Worm (Caenorhabditis elegans): ENCODE measurements around the gene hda-2.

The hda-2 gene

ce11 chrII:8028246-8028694 is 5.9 kb upstream of the hda-2 start (continued):
- TF ChIP-seq mes-4 (tag; optimal IDR thresholded peaks at IDR 0.05) (no peak), cebp-1 (GFP tag; IDR thresholded peaks at IDR 0.05) (peak; percentile 78), cebp-1 (tag; optimal IDR thresholded peaks at IDR 0.05) (peak; percentile 92), pha-4 (tag; optimal IDR thresholded peaks at IDR 0.05) (no peak), lsy-27 (tag; optimal IDR thresholded peaks at IDR 0.05; ENCODE audit: borderline replicate concordance, insufficient read depth) (no peak), dpff-1 (tag; optimal IDR thresholded peaks at IDR 0.05) (no peak), ccch-3 (GFP tag; optimal IDR thresholded peaks at IDR 0.05) (no peak), T26A5.8 (tag; optimal IDR thresholded peaks at IDR 0.05) (peak; percentile 18), hlh-12 (tag; optimal IDR thresholded peaks at IDR 0.05) (no peak), F10E7.11 (tag; optimal IDR thresholded peaks at IDR 0.05) (peak; percentile 23), nfya-2 (GFP tag; IDR thresholded peaks at IDR 0.05) (no peak), Y67H2A.10 (GFP tag; conservative IDR thresholded peaks at IDR 0.05) (peak; percentile 41; the same call in 1 of the 2 replicates), dpl-1 (GFP tag; optimal IDR thresholded peaks at IDR 0.05) (no peak), zfh-2 (GFP tag; conservative IDR thresholded peaks at IDR 0.05) (peak; percentile 100), Y53F4B.3 (GFP tag; IDR thresholded peaks at IDR 0.05) (no peak), F57C9.4 (tag; optimal IDR thresholded peaks at IDR 0.05) (no peak), B0035.1 (tag; optimal IDR thresholded peaks at IDR 0.05) (peak; percentile 52), ceh-79 (tag; optimal IDR thresholded peaks at IDR 0.05) (no peak), nhr-27 (tag; optimal IDR thresholded peaks at IDR 0.05) (no peak), gei-17 (GFP tag; optimal IDR thresholded peaks at IDR 0.05) (peak; percentile 76), sdz-38 (tag; optimal IDR thresholded peaks at IDR 0.05) (no peak), ceh-100 (GFP tag; IDR thresholded peaks at IDR 0.05) (peak; percentile 69), lin-54 (GFP tag; optimal IDR thresholded peaks at IDR 0.05) (peak; percentile 78), ceh-27 (GFP tag; optimal IDR thresholded peaks at IDR 0.05) (peak; percentile 87), snpc-1.3 (tag; optimal IDR thresholded peaks at IDR 0.05; ENCODE audit: insufficient read depth) (no peak), egl-44 (GFP tag; IDR thresholded peaks at IDR 0.05) (no peak), rcor-1 (GFP tag; IDR thresholded peaks at IDR 0.05) (peak; percentile 61), hlh-26 (GFP tag; conservative IDR thresholded peaks at IDR 0.05) (no peak), efl-1 (GFP tag; optimal IDR thresholded peaks at IDR 0.05) (peak; percentile 30), sptf-2 (GFP tag; optimal IDR thresholded peaks at IDR 0.05) (peak; percentile 18), nhr-90 (tag; optimal IDR thresholded peaks at IDR 0.05) (peak; percentile 72), tbx-9 (tag; optimal IDR thresholded peaks at IDR 0.05; ENCODE audit: borderline replicate concordance) (no peak), die-1 (tag; optimal IDR thresholded peaks at IDR 0.05) (peak; percentile 65), nfyb-1 (GFP tag; IDR thresholded peaks at IDR 0.05) (peak; percentile 95), unc-130 (GFP tag; optimal IDR thresholded peaks at IDR 0.05) (peak; percentile 21), aptf-3 (GFP tag; IDR thresholded peaks at IDR 0.05) (no peak), attf-6 (GFP tag; IDR thresholded peaks at IDR 0.05) (no peak), lin-40 (tag; optimal IDR thresholded peaks at IDR 0.05) (peak; percentile 90), attf-5 (GFP tag; optimal IDR thresholded peaks at IDR 0.05) (peak; percentile 98), D2030.7 (GFP tag; IDR thresholded peaks at IDR 0.05) (no peak), K11D2.4 (GFP tag; IDR thresholded peaks at IDR 0.05) (peak; percentile 93), mxl-1 (tag; optimal IDR thresholded peaks at IDR 0.05) (no peak), sea-2 (GFP tag; IDR thresholded peaks at IDR 0.05) (0 out of 2 replicates have a peak, but pooled peaks have one; percentile 79), pbrm-1 (GFP tag; IDR thresholded peaks at IDR 0.05) (peak; percentile 65), madf-3 (GFP tag; IDR thresholded peaks at IDR 0.05) (peak; percentile 72; the same call in 1 of the 2 replicates), madf-10 (tag; optimal IDR thresholded peaks at IDR 0.05) (peak; percentile 90), C06A6.2 (GFP tag; conservative IDR thresholded peaks at IDR 0.05) (peak; percentile 74), ekl-4 (GFP tag; IDR thresholded peaks at IDR 0.05) (peak; percentile 89), snpc-4 (GFP tag; optimal IDR thresholded peaks at IDR 0.05) (peak; percentile 54), snpc-4 (tag; optimal IDR thresholded peaks at IDR 0.05) (peak; percentile 23 to 68 (median 42))

Measured in whole organism, young adult.